Fruit fly (Drosophila melanogaster): ENCODE measurements around the gene kipf.

kipf gene

dm6 chr3R:7907311-7907710, 6.3 kb upstream of the kipf start, which contains the start of the genes Taf7 and EMC1 (continued):
- TF ChIP-seq slou (GFP tag; optimal IDR thresholded peaks at IDR 0.05) (peak; percentile 44), CG10654 (GFP tag; optimal IDR thresholded peaks at IDR 0.05) (peak; percentile 31), odd (GFP tag; optimal IDR thresholded peaks at IDR 0.05) (no peak), cas (GFP tag; IDR thresholded peaks at IDR 0.05) (no peak), Tbp (GFP tag; optimal IDR thresholded peaks at IDR 0.05) (no peak), CG2678 (tag; optimal IDR thresholded peaks at IDR 0.05) (no peak), CG13296 (GFP tag; optimal IDR thresholded peaks at IDR 0.05) (no peak), CG13424 (tag; optimal IDR thresholded peaks at IDR 0.05) (peak; percentile 47), emc (GFP tag; optimal IDR thresholded peaks at IDR 0.05) (peak; percentile 17), zfh1 (GFP tag; IDR thresholded peaks at IDR 0.05) (no peak), hb (GFP tag; IDR thresholded peaks at IDR 0.05; ENCODE audit: partially characterized antibody) (peak; percentile 96), corto (GFP tag; optimal IDR thresholded peaks at IDR 0.05) (no peak), CG12236 (GFP tag; optimal IDR thresholded peaks at IDR 0.05) (peak; percentile 34), Lpt (GFP tag; optimal IDR thresholded peaks at IDR 0.05) (no peak), NC2β (GFP tag; optimal IDR thresholded peaks at IDR 0.05) (peak; percentile 8), Taf1 (GFP tag; IDR thresholded peaks at IDR 0.05) (no peak), Atf-2 (GFP tag; optimal IDR thresholded peaks at IDR 0.05) (peak; percentile 27), CG34422 (GFP tag; IDR thresholded peaks at IDR 0.05) (0 out of 3 replicates have a peak, but pooled peaks have one; percentile 11), cad (GFP tag; optimal IDR thresholded peaks at IDR 0.05) (no peak), CG6683 (GFP tag; optimal IDR thresholded peaks at IDR 0.05) (no peak), tin (GFP tag; optimal IDR thresholded peaks at IDR 0.05) (peak; percentile 34), CG2712 (tag; optimal IDR thresholded peaks at IDR 0.05) (no peak), B-H2 (GFP tag; optimal IDR thresholded peaks at IDR 0.05) (no peak), dysf (GFP tag; IDR thresholded peaks at IDR 0.05) (no peak), Rfx (GFP tag; IDR thresholded peaks at IDR 0.05) (peak; percentile 48; the same call in 1 of the 2 replicates), phol (tag; optimal IDR thresholded peaks at IDR 0.05) (peak; percentile 84), B-H1 (GFP tag; IDR thresholded peaks at IDR 0.05) (no peak), D19A (tag; optimal IDR thresholded peaks at IDR 0.05) (no peak), Dll (GFP tag; IDR thresholded peaks at IDR 0.05; ENCODE audit: partially characterized antibody) (peak; percentile 96), tap (tag; optimal IDR thresholded peaks at IDR 0.05) (no peak), CG17361 (GFP tag; IDR thresholded peaks at IDR 0.05) (no peak; the same call in 2 of the 3 replicates), CG8388 (GFP tag; optimal IDR thresholded peaks at IDR 0.05) (no peak), ara (GFP tag; IDR thresholded peaks at IDR 0.05) (no peak), CG7271 (tag; optimal IDR thresholded peaks at IDR 0.05) (no peak), Dfd (GFP tag; optimal IDR thresholded peaks at IDR 0.05) (peak in 1 of 2 experiments; percentile 13), Aef1 (GFP tag; IDR thresholded peaks at IDR 0.05) (no peak), TFAM (GFP tag; optimal IDR thresholded peaks at IDR 0.05) (no peak), insv (GFP tag; optimal IDR thresholded peaks at IDR 0.05) (peak in 1 of 2 experiments; percentile 38), cato (GFP tag; optimal IDR thresholded peaks at IDR 0.05; ENCODE audit: borderline replicate concordance) (no peak), ash1 (GFP tag; optimal IDR thresholded peaks at IDR 0.05) (no peak), Ravus (GFP tag; IDR thresholded peaks at IDR 0.05) (no peak), CG10543 (GFP tag; optimal IDR thresholded peaks at IDR 0.05) (no peak), tgo (GFP tag; IDR thresholded peaks at IDR 0.05) (0 out of 3 replicates have a peak, but pooled peaks have one; percentile 17), CG18476 (GFP tag; optimal IDR thresholded peaks at IDR 0.05) (no peak), ato (GFP tag; IDR thresholded peaks at IDR 0.05; ENCODE audit: partially characterized antibody) (no peak; the same call in none of the 2 replicates), CG11398 (GFP tag; optimal IDR thresholded peaks at IDR 0.05) (no peak), hkb (optimal IDR thresholded peaks at IDR 0.05) (peak; percentile 77), hkb (GFP tag; IDR thresholded peaks at IDR 0.05) (no peak), CG17385 (GFP tag; optimal IDR thresholded peaks at IDR 0.05) (no peak), CG4707 (GFP tag; optimal IDR thresholded peaks at IDR 0.05) (no peak), CG2129 (GFP tag; IDR thresholded peaks at IDR 0.05; ENCODE audit: partially characterized antibody) (peak; percentile 86), oc (tag; optimal IDR thresholded peaks at IDR 0.05) (no peak)
